Worm (Caenorhabditis elegans) whole organism, L4/young adult: Measurements from ENCODE around the gene mdt-1.2.

Experiments
- dao-5 ChIP-seq: sonication (generic microtip); optimal IDR thresholded peaks from 2 replicates; lab custom pipeline; 2016; ENCODE audit warnings: missing genotype, missing genetic modification characterization, moderate library complexity, missing compliant biosample characterization
- him-1 ChIP-seq: sonication (generic microtip); optimal IDR thresholded peaks from 2 replicates; lab custom pipeline; 2016; ENCODE audit warnings: missing genotype, missing genetic modification reagents, missing genetic modification characterization, missing compliant biosample characterization

ce11 chrX:17151160-17151711, at the start of gene mdt-1.2:
- TF ChIP-seq dao-5 (tag; lab: Kevin White, UChicago) (peak; percentile 21), him-1 (tag; lab: Kevin White, UChicago) (peak; percentile 13)
